Worm (Caenorhabditis elegans) whole organism, mixed stage, embryonic: Measurements from ENCODE around the gene Y43E12A.2.

Experiments used
- M03D4.4 ChIP-seq: sonication (generic microtip); optimal IDR thresholded peaks from 2 replicates; lab custom pipeline; 2017; ENCODE audit warnings: mild to moderate bottlenecking, missing genetic modification characterization, missing compliant biosample characterization
- bed-3 ChIP-seq: fragments of 200-800 bp; sonication (Bioruptor generic); optimal IDR thresholded peaks from 3 replicates; lab custom pipeline; 2018; ENCODE audit warnings: mild to moderate bottlenecking, missing genetic modification characterization, moderate library complexity, missing compliant biosample characterization
- blmp-1 ChIP-seq: fragments of 150-350 bp; optimal IDR thresholded peaks from 2 replicates; lab custom pipeline; 2014; ENCODE audit warnings: missing biosample characterization, missing genetic modification characterization
- ceh-39 ChIP-seq: fragments of 150-350 bp; optimal IDR thresholded peaks from 2 replicates; lab custom pipeline; 2014; ENCODE audit warnings: missing biosample characterization, missing genetic modification characterization
- ceh-43 ChIP-seq: fragments of 200-800 bp; sonication (Bioruptor generic); optimal IDR thresholded peaks from 2 replicates; lab custom pipeline; 2018; ENCODE audit warnings: mild to moderate bottlenecking, missing genetic modification characterization, moderate library complexity, missing compliant biosample characterization
- ceh-83 ChIP-seq: fragments of 200-800 bp; sonication (Bioruptor generic); optimal IDR thresholded peaks from 2 replicates; lab custom pipeline; 2018; ENCODE audit warnings: mild to moderate bottlenecking, missing genetic modification characterization, missing compliant biosample characterization
- ces-1 ChIP-seq: fragments of 150-350 bp; optimal IDR thresholded peaks from 2 replicates; lab custom pipeline; 2014; ENCODE audit warnings: missing biosample characterization, missing genetic modification reagents, missing genetic modification characterization
- cnd-1 ChIP-seq: fragments of 200-800 bp; sonication (Bioruptor generic); optimal IDR thresholded peaks from 2 replicates; lab custom pipeline; 2018; ENCODE audit warnings: mild to moderate bottlenecking, missing genetic modification characterization, missing compliant biosample characterization
- drap-1 ChIP-seq: fragments of 200-800 bp; sonication (Bioruptor generic); optimal IDR thresholded peaks from 3 replicates; lab custom pipeline; 2018; ENCODE audit warnings: mild to moderate bottlenecking, missing genetic modification characterization, missing compliant biosample characterization
- elt-1 ChIP-seq: sonication (generic microtip); optimal IDR thresholded peaks from 2 replicates; lab custom pipeline; 2017; ENCODE audit warnings: missing genetic modification characterization, mild to moderate bottlenecking, missing compliant biosample characterization, antibody characterized with exemption, moderate library complexity, borderline replicate concordance; ENCODE audit not compliant: insufficient read depth
- elt-3 ChIP-seq: fragments of 150-350 bp; optimal IDR thresholded peaks from 2 replicates; lab custom pipeline; 2014; ENCODE audit warnings: missing biosample characterization, missing genetic modification characterization
- flh-1 ChIP-seq: fragments of 200-800 bp; sonication (Bioruptor generic); optimal IDR thresholded peaks from 2 replicates; lab custom pipeline; 2018; ENCODE audit warnings: mild to moderate bottlenecking, missing genetic modification characterization, moderate library complexity, missing compliant biosample characterization
- ham-2 ChIP-seq: fragments of 200-800 bp; sonication (Bioruptor generic); optimal IDR thresholded peaks from 2 replicates; lab custom pipeline; 2018; ENCODE audit warnings: mild to moderate bottlenecking, missing genetic modification characterization, missing compliant biosample characterization
- hlh-1 ChIP-seq: fragments of 150-350 bp; optimal IDR thresholded peaks from 2 replicates; lab custom pipeline; 2014; ENCODE audit warnings: missing biosample characterization, missing genetic modification reagents, missing genetic modification characterization
- lin-13 ChIP-seq: fragments of 150-350 bp; optimal IDR thresholded peaks from 2 replicates; lab custom pipeline; 2014; ENCODE audit warnings: missing biosample characterization, missing genetic modification characterization
- lin-32 ChIP-seq: fragments of 200-800 bp; sonication (Bioruptor generic); optimal IDR thresholded peaks from 2 replicates; lab custom pipeline; 2018; ENCODE audit warnings: mild to moderate bottlenecking, missing genetic modification characterization, missing compliant biosample characterization
- lsy-2 ChIP-seq: fragments of 150-350 bp; optimal IDR thresholded peaks from 2 replicates; lab custom pipeline; 2014; ENCODE audit warnings: missing biosample characterization, missing genetic modification characterization
- mab-5 ChIP-seq: fragments of 150-350 bp; optimal IDR thresholded peaks from 2 replicates; lab custom pipeline; 2014; ENCODE audit warnings: missing biosample characterization, missing genetic modification characterization
- mep-1 ChIP-seq: fragments of 150-350 bp; optimal IDR thresholded peaks from 2 replicates; lab custom pipeline; 2017; ENCODE audit warnings: missing biosample characterization, missing genetic modification reagents, missing genetic modification characterization, inconsistent platforms
- mls-2 ChIP-seq: sonication (generic microtip); optimal IDR thresholded peaks from 2 replicates; lab custom pipeline; 2016; ENCODE audit warnings: mild to moderate bottlenecking, missing genetic modification characterization, moderate library complexity, missing compliant biosample characterization
- nhr-12 ChIP-seq: fragments of 150-350 bp; optimal IDR thresholded peaks from 2 replicates; lab custom pipeline; 2014; ENCODE audit warnings: missing biosample characterization, missing genetic modification characterization
- nhr-2 ChIP-seq: fragments of 150-350 bp; optimal IDR thresholded peaks from 2 replicates; lab custom pipeline; 2014; ENCODE audit warnings: missing biosample characterization, missing genetic modification characterization
- nhr-237 ChIP-seq: fragments of 150-350 bp; optimal IDR thresholded peaks from 2 replicates; lab custom pipeline; 2014; ENCODE audit warnings: missing biosample characterization, missing genetic modification characterization
- nhr-28 ChIP-seq: fragments of 150-350 bp; optimal IDR thresholded peaks from 2 replicates; lab custom pipeline; 2014; ENCODE audit warnings: missing biosample characterization, missing genetic modification characterization
- nhr-76 ChIP-seq: sonication (generic microtip); optimal IDR thresholded peaks from 2 replicates; lab custom pipeline; 2017; ENCODE audit warnings: missing biosample characterization, missing genetic modification characterization
- pha-4 ChIP-seq: fragments of 150-350 bp; optimal IDR thresholded peaks from 2 replicates; lab custom pipeline; 2018; ENCODE audit warnings: missing biosample characterization, missing genetic modification reagents, missing genetic modification characterization
- sem-2 ChIP-seq: fragments of 200-800 bp; sonication (Bioruptor generic); optimal IDR thresholded peaks from 2 replicates; lab custom pipeline; 2018; ENCODE audit warnings: mild to moderate bottlenecking, missing genetic modification characterization, missing compliant biosample characterization
- snpc-4 ChIP-seq: fragments of 150-350 bp; optimal IDR thresholded peaks from 2 replicates; lab custom pipeline; 2014; ENCODE audit warnings: missing biosample characterization, missing genetic modification characterization
- sptf-1 ChIP-seq: sonication (generic microtip); optimal IDR thresholded peaks from 2 replicates; lab custom pipeline; 2017; ENCODE audit warnings: mild to moderate bottlenecking, missing genetic modification characterization, moderate library complexity, missing compliant biosample characterization
- tbx-8 ChIP-seq: fragments of 200-800 bp; sonication (Bioruptor generic); optimal IDR thresholded peaks from 2 replicates; lab custom pipeline; 2018; ENCODE audit warnings: mild to moderate bottlenecking, missing genetic modification characterization, moderate library complexity, missing compliant biosample characterization
- unc-120 ChIP-seq: sonication (generic microtip); optimal IDR thresholded peaks from 2 replicates; lab custom pipeline; 2017; ENCODE audit warnings: missing genetic modification characterization, missing compliant biosample characterization; ENCODE audit not compliant: poor library complexity, severe bottlenecking
- unc-39 ChIP-seq: fragments of 150-350 bp; optimal IDR thresholded peaks from 2 replicates; lab custom pipeline; 2014; ENCODE audit warnings: missing biosample characterization, missing genetic modification characterization
- unc-62 ChIP-seq: fragments of 150-350 bp; optimal IDR thresholded peaks from 2 replicates; lab custom pipeline; 2014; ENCODE audit warnings: missing biosample characterization, missing genetic modification reagents, missing genetic modification characterization
- zip-8 ChIP-seq: fragments of 150-350 bp; optimal IDR thresholded peaks from 2 replicates; lab custom pipeline; 2014; ENCODE audit warnings: missing biosample characterization, missing genetic modification characterization
- ztf-11 ChIP-seq: fragments of 150-350 bp; optimal IDR thresholded peaks from 2 replicates; lab custom pipeline; 2014; ENCODE audit warnings: missing biosample characterization, missing genetic modification characterization

Y43E12A.2 gene

ce11 chrIV:10935853-10936491 is 45.9 kb upstream of the Y43E12A.2 start, which contains the start of gene lgg-2:
Gene lgg-2, minus strand, starts transcription at chrIV:10935903.
- TF ChIP-seq unc-62 (GFP tag; lab: Kevin White, UChicago), result peak; percentile 86
- peak; percentile 45 for TF ChIP-seq pha-4 (tag; lab: Kevin White, UChicago)
- peak; percentile 46 for TF ChIP-seq lsy-2 (tag; lab: Kevin White, UChicago)
- no peak for TF ChIP-seq unc-39 (tag; lab: Kevin White, UChicago)
- TF ChIP-seq hlh-1, result peak; percentile 85
- no peak for TF ChIP-seq nhr-76 (tag; lab: Kevin White, UChicago)
- TF ChIP-seq zip-8 (tag; lab: Kevin White, UChicago), result no peak
- no peak for TF ChIP-seq sem-2
- TF ChIP-seq nhr-12 (tag; lab: Kevin White, UChicago), result peak; percentile 53
- no peak for TF ChIP-seq lin-13 (tag; lab: Kevin White, UChicago)
- TF ChIP-seq nhr-28 (tag; lab: Kevin White, UChicago), result no peak
- peak; percentile 27 for TF ChIP-seq lin-32 (GFP tag; lab: Kevin White, UChicago)
- no peak for TF ChIP-seq ceh-83 (GFP tag; lab: Kevin White, UChicago)
- TF ChIP-seq ceh-43 (GFP tag; lab: Kevin White, UChicago), result no peak
- TF ChIP-seq drap-1 (GFP tag; lab: Kevin White, UChicago), result peak; percentile 20
- peak; percentile 82 for TF ChIP-seq ceh-39 (tag; lab: Kevin White, UChicago)
- no peak for TF ChIP-seq bed-3 (GFP tag; lab: Kevin White, UChicago)
- no peak for TF ChIP-seq mab-5 (tag; lab: Kevin White, UChicago)
- TF ChIP-seq mls-2, result peak; percentile 35
- TF ChIP-seq cnd-1 (tag; lab: Kevin White, UChicago), result peak; percentile 50
- no peak for TF ChIP-seq M03D4.4 (tag; lab: Kevin White, UChicago)
- peak; percentile 45 for TF ChIP-seq blmp-1
- peak; percentile 76 for TF ChIP-seq ham-2
- peak; percentile 70 for TF ChIP-seq ces-1 (GFP tag; lab: Kevin White, UChicago)
- no peak for TF ChIP-seq snpc-4 (tag; lab: Kevin White, UChicago)
- TF ChIP-seq ztf-11 (tag; lab: Kevin White, UChicago), result peak; percentile 49
- TF ChIP-seq nhr-237 (tag; lab: Kevin White, UChicago), result peak; percentile 55
- TF ChIP-seq mep-1, result peak; percentile 68
- TF ChIP-seq sptf-1 (tag; lab: Kevin White, UChicago), result no peak
- TF ChIP-seq elt-1 (tag; lab: Kevin White, UChicago), result peak; percentile 21
- TF ChIP-seq unc-120 (tag; lab: Kevin White, UChicago), result peak; percentile 74
- TF ChIP-seq flh-1, result no peak
- TF ChIP-seq nhr-2 (tag; lab: Kevin White, UChicago), result no peak
- TF ChIP-seq tbx-8 (GFP tag; lab: Kevin White, UChicago), result no peak
- no peak for TF ChIP-seq elt-3 (tag; lab: Kevin White, UChicago)

DNA sequence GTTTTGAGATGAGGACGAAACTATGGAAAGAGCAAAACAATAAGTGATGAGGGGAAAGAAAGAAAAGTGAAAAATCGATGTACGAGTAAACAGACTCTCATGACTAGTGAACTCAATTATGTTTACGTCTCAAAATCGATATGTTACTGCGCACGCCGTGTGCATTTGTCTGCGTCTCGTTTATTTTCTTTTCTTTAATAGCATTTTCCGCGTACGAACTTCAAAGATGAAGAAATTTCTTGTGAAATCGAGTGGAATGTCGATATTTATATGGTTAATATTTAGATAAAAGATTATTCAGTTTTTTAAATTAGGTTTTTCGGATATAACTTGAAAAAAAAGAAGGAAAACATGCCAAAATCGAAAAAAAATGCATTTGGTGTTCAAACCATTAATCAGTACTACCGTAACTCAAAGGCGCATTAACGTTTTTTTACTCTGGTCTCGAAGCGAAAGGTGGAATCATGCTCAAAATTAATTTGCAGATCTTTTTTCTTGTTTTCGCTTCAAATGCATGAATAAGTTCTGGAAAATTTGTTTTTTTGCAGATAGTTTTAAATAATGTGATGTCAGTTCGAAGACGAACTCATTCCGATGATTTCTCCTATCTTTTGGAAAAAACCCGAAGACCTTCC is 44.8 kb upstream of the Y43E12A.2 start, which contains the start of gene fic-1:
fic-1 (plus strand) TSS at position 549 of the 635 bp plus-strand sequence.
- TF ChIP-seq nhr-237 (tag; lab: Kevin White, UChicago), result peak; percentile 56
- TF ChIP-seq nhr-12 (tag; lab: Kevin White, UChicago), result no peak
- no peak for TF ChIP-seq drap-1 (GFP tag; lab: Kevin White, UChicago)
- TF ChIP-seq M03D4.4 (tag; lab: Kevin White, UChicago), result no peak
- TF ChIP-seq ceh-39 (tag; lab: Kevin White, UChicago), result peak; percentile 5
- TF ChIP-seq ces-1 (GFP tag; lab: Kevin White, UChicago), result peak; percentile 100
- no peak for TF ChIP-seq mab-5 (tag; lab: Kevin White, UChicago)
- TF ChIP-seq lsy-2 (tag; lab: Kevin White, UChicago), result peak; percentile 0
- TF ChIP-seq pha-4 (tag; lab: Kevin White, UChicago), result no peak
- peak; percentile 54 for TF ChIP-seq mep-1
- no peak for TF ChIP-seq mls-2
- TF ChIP-seq nhr-2 (tag; lab: Kevin White, UChicago), result no peak
- no peak for TF ChIP-seq blmp-1
